Fruit fly (Drosophila melanogaster) whole organism, prepupa: ENCODE measurements around the gene Prdm13.

Experiments used
- Blimp-1 ChIP-seq: fragments of 200-800 bp; sonication (Bioruptor generic); optimal IDR thresholded peaks from 3 replicates; lab custom pipeline; 2017; ENCODE audit warnings: missing biosample characterization, missing genetic modification characterization, mild to moderate bottlenecking, moderate library complexity, missing genetic modification reagents
- CG10631 ChIP-seq: fragments of 200-800 bp; sonication (Bioruptor generic); optimal IDR thresholded peaks from 2 replicates; lab custom pipeline; 2016; ENCODE audit warnings: missing biosample characterization, missing genetic modification characterization
- CG10669 ChIP-seq: fragments of 200-800 bp; sonication (Bioruptor generic); optimal IDR thresholded peaks from 3 replicates; lab custom pipeline; 2018; ENCODE audit warnings: missing biosample characterization, mild to moderate bottlenecking, missing genetic modification characterization, moderate library complexity
- CG11294 ChIP-seq: fragments of 200-800 bp; sonication (Bioruptor generic); IDR thresholded peaks from 2 replicates; pipeline ENCODE4 v1.3.6; 2022; ENCODE audit warnings: missing biosample characterization, missing genetic modification characterization
- CG11762 ChIP-seq: fragments of 200-800 bp; sonication (Bioruptor generic); optimal IDR thresholded peaks from 3 replicates; lab custom pipeline; 2016; ENCODE audit warnings: missing biosample characterization, missing genetic modification characterization; ENCODE audit not compliant: insufficient read depth
- CG11902 ChIP-seq: fragments of 200-800 bp; sonication (Bioruptor generic); optimal IDR thresholded peaks from 3 replicates; lab custom pipeline; 2016; ENCODE audit warnings: missing biosample characterization, missing genetic modification characterization
- CG15336 ChIP-seq: fragments of 200-800 bp; sonication (Bioruptor generic); IDR thresholded peaks from 2 replicates; pipeline ENCODE4 v1.3.6; 2022; ENCODE audit warnings: missing biosample characterization, missing genetic modification characterization
- CG1621 ChIP-seq: fragments of 200-800 bp; sonication (Bioruptor generic); optimal IDR thresholded peaks from 3 replicates; lab custom pipeline; 2018; ENCODE audit warnings: missing biosample characterization, mild to moderate bottlenecking, missing genetic modification characterization
- CG16779 ChIP-seq: fragments of 200-800 bp; sonication (Bioruptor generic); optimal IDR thresholded peaks from 3 replicates; lab custom pipeline; 2017; ENCODE audit warnings: missing biosample characterization, mild to moderate bottlenecking, missing genetic modification characterization
- CG3032 ChIP-seq: fragments of 200-800 bp; optimal IDR thresholded peaks from 2 replicates; lab custom pipeline; 2019; ENCODE audit warnings: missing biosample characterization, mild to moderate bottlenecking, missing genetic modification characterization, moderate library complexity
- CG31627 ChIP-seq: fragments of 200-800 bp; sonication (Bioruptor generic); optimal IDR thresholded peaks from 3 replicates; lab custom pipeline; 2016; ENCODE audit warnings: missing biosample characterization, missing genetic modification characterization
- CG32006 ChIP-seq: fragments of 200-800 bp; sonication (Bioruptor generic); optimal IDR thresholded peaks from 3 replicates; lab custom pipeline; 2017; ENCODE audit warnings: missing biosample characterization, mild to moderate bottlenecking, missing genetic modification characterization
- CG3919 ChIP-seq: fragments of 200-800 bp; sonication (Bioruptor generic); optimal IDR thresholded peaks from 3 replicates; lab custom pipeline; 2016; ENCODE audit warnings: missing biosample characterization, missing genetic modification characterization
- CG6792 ChIP-seq: fragments of 200-800 bp; sonication (Bioruptor generic); optimal IDR thresholded peaks from 3 replicates; lab custom pipeline; 2016; ENCODE audit warnings: missing biosample characterization, missing genetic modification characterization
- CG6808 ChIP-seq: fragments of 200-800 bp; sonication (Bioruptor generic); optimal IDR thresholded peaks from 3 replicates; lab custom pipeline; 2017; ENCODE audit warnings: missing biosample characterization, missing genetic modification characterization, mild to moderate bottlenecking, moderate library complexity, missing genetic modification reagents
- CG6854 ChIP-seq: fragments of 200-800 bp; sonication (Bioruptor generic); optimal IDR thresholded peaks from 2 replicates; lab custom pipeline; 2017; ENCODE audit warnings: missing biosample characterization, mild to moderate bottlenecking, missing genetic modification characterization
- CG7368 ChIP-seq: fragments of 200-800 bp; sonication (Bioruptor generic); optimal IDR thresholded peaks from 3 replicates; lab custom pipeline; 2016; ENCODE audit warnings: missing biosample characterization, missing genetic modification characterization
- CG8119 ChIP-seq: fragments of 200-800 bp; sonication (Bioruptor generic); IDR thresholded peaks from 3 replicates; pipeline ENCODE4 v1.3.6; 2022; ENCODE audit warnings: missing biosample characterization, missing genetic modification characterization
- CG8632 ChIP-seq: fragments of 200-800 bp; sonication (Bioruptor generic); optimal IDR thresholded peaks from 3 replicates; lab custom pipeline; 2016; ENCODE audit warnings: missing biosample characterization, missing genetic modification characterization
- CG9139 ChIP-seq: fragments of 200-800 bp; sonication (Bioruptor generic); optimal IDR thresholded peaks from 3 replicates; lab custom pipeline; 2017; ENCODE audit warnings: missing biosample characterization, mild to moderate bottlenecking, missing genetic modification characterization
- Eip75B ChIP-seq: fragments of 200-800 bp; sonication (Bioruptor generic); optimal IDR thresholded peaks from 3 replicates; lab custom pipeline; 2016; ENCODE audit warnings: missing biosample characterization, missing genetic modification characterization
- Ets21C ChIP-seq: fragments of 200-800 bp; sonication (Bioruptor generic); optimal IDR thresholded peaks from 3 replicates; lab custom pipeline; 2016; ENCODE audit warnings: missing biosample characterization, missing genetic modification characterization
- Gug ChIP-seq: fragments of 200-800 bp; sonication (Bioruptor generic); IDR thresholded peaks from 2 replicates; pipeline ENCODE4 v1.3.6; 2022; ENCODE audit warnings: missing biosample characterization, missing genetic modification characterization
- Hr39 ChIP-seq: fragments of 200-800 bp; sonication (Bioruptor generic); optimal IDR thresholded peaks from 2 replicates; lab custom pipeline; 2016; ENCODE audit warnings: missing biosample characterization, missing genetic modification characterization
- Hr4 ChIP-seq: fragments of 200-800 bp; sonication (Bioruptor generic); optimal IDR thresholded peaks from 3 replicates; lab custom pipeline; 2016; ENCODE audit warnings: missing biosample characterization, missing genetic modification characterization
- Smox ChIP-seq: fragments of 200-800 bp; sonication (Bioruptor generic); optimal IDR thresholded peaks from 3 replicates; lab custom pipeline; 2016; ENCODE audit warnings: missing biosample characterization, missing genetic modification characterization
- Sox102F ChIP-seq: fragments of 200-800 bp; sonication (Bioruptor generic); optimal IDR thresholded peaks from 2 replicates; lab custom pipeline; 2016; ENCODE audit warnings: missing biosample characterization, mild to moderate bottlenecking, missing genetic modification characterization
- Sox15 ChIP-seq: fragments of 200-800 bp; sonication (Bioruptor generic); optimal IDR thresholded peaks from 3 replicates; lab custom pipeline; 2016; ENCODE audit warnings: missing biosample characterization, missing genetic modification characterization
- achi ChIP-seq: fragments of 200-800 bp; sonication (Bioruptor generic); optimal IDR thresholded peaks from 3 replicates; lab custom pipeline; 2016; ENCODE audit warnings: missing biosample characterization, missing genetic modification characterization
- acj6 ChIP-seq: fragments of 200-800 bp; sonication (Bioruptor generic); optimal IDR thresholded peaks from 3 replicates; lab custom pipeline; 2016; ENCODE audit warnings: missing biosample characterization, missing genetic modification characterization
- cyc ChIP-seq: fragments of 200-800 bp; sonication (Bioruptor generic); optimal IDR thresholded peaks from 3 replicates; lab custom pipeline; 2016; ENCODE audit warnings: missing biosample characterization, missing genetic modification characterization
- dsx ChIP-seq: fragments of 200-800 bp; optimal IDR thresholded peaks from 3 replicates; lab custom pipeline; 2019; ENCODE audit warnings: missing biosample characterization, mild to moderate bottlenecking, missing genetic modification characterization, moderate library complexity; ENCODE audit not compliant: poor library complexity, severe bottlenecking
- eg ChIP-seq: fragments of 200-800 bp; sonication (Bioruptor generic); IDR thresholded peaks from 3 replicates; pipeline ENCODE4 v1.3.6; 2022; ENCODE audit warnings: missing biosample characterization, missing genetic modification characterization
- esn ChIP-seq: fragments of 200-800 bp; sonication (Bioruptor generic); optimal IDR thresholded peaks from 2 replicates; lab custom pipeline; 2016; ENCODE audit warnings: missing biosample characterization, mild to moderate bottlenecking, missing genetic modification characterization, moderate library complexity
- fd85E ChIP-seq: fragments of 200-800 bp; sonication (Bioruptor generic); optimal IDR thresholded peaks from 3 replicates; lab custom pipeline; 2016; ENCODE audit warnings: missing biosample characterization, missing genetic modification characterization
- fkh ChIP-seq: fragments of 200-800 bp; sonication (Bioruptor generic); optimal IDR thresholded peaks from 3 replicates; lab custom pipeline; 2017; ENCODE audit warnings: missing biosample characterization, mild to moderate bottlenecking, missing genetic modification characterization, moderate library complexity
- lz ChIP-seq: fragments of 200-800 bp; sonication (Bioruptor generic); optimal IDR thresholded peaks from 3 replicates; lab custom pipeline; 2016; ENCODE audit warnings: missing biosample characterization, missing genetic modification characterization
- net ChIP-seq: fragments of 200-800 bp; sonication (Bioruptor generic); optimal IDR thresholded peaks from 3 replicates; lab custom pipeline; 2016; ENCODE audit warnings: missing biosample characterization, missing genetic modification characterization
- pdm3 ChIP-seq: fragments of 200-800 bp; sonication (Bioruptor generic); optimal IDR thresholded peaks from 3 replicates; lab custom pipeline; 2016; ENCODE audit warnings: missing biosample characterization, missing genetic modification characterization
- salr ChIP-seq, 2 experiments: fragments of 200-800 bp; sonication (Bioruptor generic); optimal IDR thresholded peaks; 3 replicates each; lab custom pipeline; 2016 to 2018; ENCODE audit warnings: missing biosample characterization in 2 of 2, missing genetic modification characterization in 2 of 2, mild to moderate bottlenecking in 1 of 2
- spab ChIP-seq: fragments of 200-800 bp; sonication (Bioruptor generic); optimal IDR thresholded peaks from 2 replicates; lab custom pipeline; 2017; ENCODE audit warnings: missing biosample characterization, mild to moderate bottlenecking, missing genetic modification characterization, missing genetic modification reagents
- ss ChIP-seq, 2 experiments: fragments of 200-800 bp; sonication (Bioruptor generic); optimal IDR thresholded peaks; 2 replicates in 1 of 2; 3 replicates in 1 of 2; lab custom pipeline; 2017 to 2018; ENCODE audit warnings: mild to moderate bottlenecking in 2 of 2, missing biosample characterization in 2 of 2, missing genetic modification characterization in 2 of 2, moderate library complexity in 1 of 2
- svp ChIP-seq: fragments of 200-800 bp; sonication (Bioruptor generic); peaks from one replicate; lab custom pipeline; 2016; ENCODE audit warnings: missing biosample characterization, missing genetic modification characterization
- vri ChIP-seq: fragments of 200-800 bp; sonication (Bioruptor generic); optimal IDR thresholded peaks from 3 replicates; lab custom pipeline; 2016; ENCODE audit warnings: missing biosample characterization, mild to moderate bottlenecking, missing genetic modification characterization

Gene Prdm13

dm6 chr3L:6184884-6185438 lies 22.0 kb downstream of the Prdm13 start, which contains the start of the genes D19B and CG43293 (continued):
- peak; percentile 86 for TF ChIP-seq CG1621 (tag; lab: Kevin White, UChicago)
- TF ChIP-seq Eip75B = peak; percentile 88
- peak; percentile 81 for TF ChIP-seq spab
- TF ChIP-seq CG9139 = peak; percentile 69
- TF ChIP-seq CG7368 (GFP tag; lab: Kevin White, UChicago) = peak; percentile 91
- peak; percentile 91 for TF ChIP-seq CG8119 (GFP tag; lab: Robert Waterston, UW)
- no peak for TF ChIP-seq ss (GFP tag; optimal IDR thresholded peaks at IDR 0.05; lab: Kevin White, UChicago)
- peak; percentile 90 for TF ChIP-seq esn (GFP tag; lab: Kevin White, UChicago)
- peak; percentile 72 for TF ChIP-seq Sox15 (GFP tag; lab: Kevin White, UChicago)
- peak; percentile 85 for TF ChIP-seq CG10669 (GFP tag; lab: Kevin White, UChicago)
- peak; percentile 83 for TF ChIP-seq lz (GFP tag; lab: Kevin White, UChicago)
- peak; percentile 87 for TF ChIP-seq CG32006
- TF ChIP-seq cyc (GFP tag; lab: Kevin White, UChicago) = peak; percentile 84
- TF ChIP-seq CG10631 (GFP tag; lab: Kevin White, UChicago) = peak; percentile 88
- TF ChIP-seq CG3032 (tag; lab: Kevin White, UChicago) = peak; percentile 81
- TF ChIP-seq CG6854 (GFP tag; lab: Kevin White, UChicago) = peak; percentile 65
- TF ChIP-seq CG6792 (GFP tag; lab: Kevin White, UChicago) = peak; percentile 85
- peak; percentile 93 for TF ChIP-seq net (GFP tag; lab: Kevin White, UChicago)
- peak; percentile 80 for TF ChIP-seq CG11294
- peak; percentile 69 for TF ChIP-seq CG11762 (GFP tag; lab: Kevin White, UChicago)
- TF ChIP-seq Gug (GFP tag; lab: Robert Waterston, UW) = peak; percentile 72
- TF ChIP-seq dsx (GFP tag; lab: Kevin White, UChicago) = peak; percentile 77
- peak; percentile 90 for TF ChIP-seq achi (GFP tag; lab: Kevin White, UChicago)
- peak; percentile 90 for TF ChIP-seq acj6
- TF ChIP-seq eg (GFP tag; lab: Robert Waterston, UW) = peak; percentile 92
- TF ChIP-seq fd85E (GFP tag; lab: Kevin White, UChicago) = peak; percentile 51
- peak; percentile 89 for TF ChIP-seq fkh

dm6 chr3L:6188995-6189927 lies 26.3 kb downstream of the Prdm13 start, which contains the start of the genes D19A and CG7386:
Gene D19A (minus strand): TSS chr3L:6189123.
Gene CG7386 (plus strand): TSS chr3L:6189745.
- TF ChIP-seq ss (GFP tag; optimal IDR thresholded peaks at IDR 0.05; lab: Kevin White, UChicago) = peak; percentile 17 to 35
- TF ChIP-seq svp (GFP tag; lab: Kevin White, UChicago) = peak; percentile 89
- peak; percentile 48 for TF ChIP-seq CG3919 (GFP tag; lab: Kevin White, UChicago)
- no peak for TF ChIP-seq Blimp-1 (GFP tag; lab: Kevin White, UChicago)
- no peak for TF ChIP-seq CG6808 (GFP tag; lab: Kevin White, UChicago)
- no peak for TF ChIP-seq Sox102F
- TF ChIP-seq CG15336 (GFP tag; lab: Robert Waterston, UW) = peak; percentile 50
- TF ChIP-seq CG31627 = peak; percentile 69
- no peak for TF ChIP-seq Eip75B
- TF ChIP-seq CG9139 = no peak
- TF ChIP-seq CG16779 (tag; lab: Kevin White, UChicago) = no peak
- peak; percentile 42 for TF ChIP-seq Gug (GFP tag; lab: Robert Waterston, UW)
- TF ChIP-seq Ets21C (GFP tag; lab: Kevin White, UChicago) = peak; percentile 46
- TF ChIP-seq Smox (GFP tag; lab: Kevin White, UChicago) = no peak
- peak; percentile 58 for TF ChIP-seq CG10631 (GFP tag; lab: Kevin White, UChicago)
- peak; percentile 49 for TF ChIP-seq Hr4 (GFP tag; lab: Kevin White, UChicago)
- TF ChIP-seq cyc (GFP tag; lab: Kevin White, UChicago) = peak; percentile 46
- peak; percentile 69 for TF ChIP-seq pdm3 (GFP tag; lab: Kevin White, UChicago)
- TF ChIP-seq CG11294 = no peak
- TF ChIP-seq CG8632 (GFP tag; lab: Kevin White, UChicago) = peak; percentile 32
- TF ChIP-seq fkh = peak; percentile 89
- peak; percentile 26 for TF ChIP-seq CG11902 (GFP tag; lab: Kevin White, UChicago)
- peak; percentile 25 for TF ChIP-seq CG11762 (GFP tag; lab: Kevin White, UChicago)
- TF ChIP-seq CG1621 (tag; lab: Kevin White, UChicago) = peak; percentile 21
- TF ChIP-seq Hr39 = peak; percentile 71
- peak; percentile 19 for TF ChIP-seq dsx (GFP tag; lab: Kevin White, UChicago)
- TF ChIP-seq lz (GFP tag; lab: Kevin White, UChicago) = peak; percentile 56
- no peak for TF ChIP-seq vri (GFP tag; lab: Kevin White, UChicago)
- TF ChIP-seq CG6854 (GFP tag; lab: Kevin White, UChicago) = no peak
- TF ChIP-seq CG10669 (GFP tag; lab: Kevin White, UChicago) = no peak
- TF ChIP-seq salr (GFP tag; optimal IDR thresholded peaks at IDR 0.05; lab: Kevin White, UChicago) = peak in 1 of 2 experiments; percentile 40
- TF ChIP-seq CG6792 (GFP tag; lab: Kevin White, UChicago) = peak; percentile 34
- TF ChIP-seq spab = no peak
